Fruit fly (Drosophila melanogaster) ovary, adult (tissue): ENCODE measurements around the gene ras.

Source experiments
- CG17801 ChIP-seq: fragments of 200-800 bp; optimal IDR thresholded peaks from 2 replicates; lab custom pipeline; 2019; ENCODE audit warnings: missing biosample characterization, mild to moderate bottlenecking, missing genetic modification characterization, moderate library complexity; ENCODE audit not compliant: partially characterized antibody

The ras gene

dm6 chrX:10744315-10744767 lies at the start of gene ras:
Gene ras, plus strand, starts transcription at chrX:10744502.
- TF ChIP-seq CG17801 (GFP tag; lab: Kevin White, UChicago), result no peak

DNA sequence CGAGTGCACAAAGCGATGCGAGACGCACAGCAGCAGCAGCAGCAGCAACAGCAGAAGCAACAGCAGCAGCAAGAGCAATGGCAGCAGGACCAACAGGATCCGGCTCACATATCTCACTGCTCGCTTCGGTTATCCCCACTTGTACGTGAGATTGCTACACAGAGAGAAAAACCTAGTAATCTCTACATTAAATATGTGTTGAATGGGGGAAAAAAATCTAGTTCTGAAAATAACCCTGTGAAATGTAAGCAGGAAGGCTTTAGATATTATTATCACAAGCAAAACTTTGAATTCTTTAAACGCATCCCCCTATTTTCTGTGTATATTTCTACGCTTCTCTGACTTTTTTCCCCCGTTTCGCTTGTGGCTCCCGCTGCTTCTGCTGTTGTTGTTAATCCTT lies 46.6 kb upstream of the ras start:
- no peak for TF ChIP-seq CG17801 (GFP tag; lab: Kevin White, UChicago)

DNA sequence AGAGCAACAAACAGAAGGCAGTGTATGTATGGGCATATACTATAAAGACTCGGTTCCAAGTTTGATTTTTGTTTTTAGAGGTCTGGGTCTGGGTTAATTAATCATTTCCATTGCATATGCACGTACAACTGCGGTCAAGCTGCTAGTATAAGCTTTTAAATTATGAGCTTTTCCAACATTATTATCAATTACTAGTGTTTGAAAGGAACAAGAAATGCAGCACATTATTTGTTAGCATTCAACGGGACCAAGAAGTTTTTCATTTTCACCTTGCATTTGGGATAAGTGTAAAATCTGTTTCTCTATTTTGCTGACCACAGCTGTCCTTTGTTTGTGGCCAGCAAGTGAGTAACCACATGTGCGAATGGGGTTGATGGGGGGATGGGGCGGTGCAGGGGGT lies 26.4 kb upstream of the ras start:
- peak; percentile 66 for TF ChIP-seq CG17801 (GFP tag; lab: Kevin White, UChicago)

DNA sequence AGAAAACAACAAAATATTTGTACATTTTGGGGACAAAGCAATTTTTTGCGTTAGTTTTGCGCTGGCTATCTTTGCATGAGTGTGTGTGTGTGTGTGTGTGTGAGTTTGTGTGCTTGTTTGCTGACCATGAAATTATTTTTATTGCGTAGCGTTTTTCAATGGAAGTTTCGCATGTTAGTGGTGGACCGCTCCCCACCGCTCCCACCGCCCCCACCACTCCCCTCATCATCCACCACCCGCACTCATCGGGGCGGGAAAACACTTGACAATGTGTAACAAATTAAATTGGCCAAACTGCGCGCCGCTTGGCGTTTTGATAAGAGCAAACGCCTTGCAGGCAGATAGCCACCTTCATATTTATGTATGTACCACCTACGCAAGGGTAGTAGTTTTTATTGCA lies 25.0 kb upstream of the ras start:
- TF ChIP-seq CG17801 (GFP tag; lab: Kevin White, UChicago), result no peak

DNA sequence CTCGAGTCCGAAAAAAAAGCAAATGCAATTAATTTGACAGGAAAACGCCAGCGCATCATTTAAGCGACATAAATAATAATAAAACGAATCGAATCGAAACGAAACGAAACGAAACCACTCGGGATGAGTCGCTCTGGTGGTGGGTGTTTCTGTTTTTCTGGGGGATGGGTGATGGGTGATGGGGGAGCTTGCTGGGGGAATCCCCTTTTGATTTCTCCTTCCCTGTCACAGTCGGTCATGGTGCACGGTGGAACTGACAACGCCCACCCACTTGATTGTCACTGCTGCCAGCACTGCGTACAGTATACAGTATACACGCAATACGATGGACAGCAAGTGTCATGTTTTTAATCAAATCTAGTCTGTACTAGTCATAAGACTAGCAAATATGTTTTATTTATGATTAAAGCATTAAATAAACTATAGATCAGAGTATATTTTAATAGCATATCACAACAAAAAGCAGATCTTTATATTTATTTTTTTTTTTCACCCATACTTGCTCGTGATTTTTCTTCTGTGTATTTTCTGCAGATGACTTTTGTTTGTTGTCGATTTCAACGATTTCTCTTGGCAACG lies 22.3 kb upstream of the ras start:
- TF ChIP-seq CG17801 (GFP tag; lab: Kevin White, UChicago), result no peak

DNA sequence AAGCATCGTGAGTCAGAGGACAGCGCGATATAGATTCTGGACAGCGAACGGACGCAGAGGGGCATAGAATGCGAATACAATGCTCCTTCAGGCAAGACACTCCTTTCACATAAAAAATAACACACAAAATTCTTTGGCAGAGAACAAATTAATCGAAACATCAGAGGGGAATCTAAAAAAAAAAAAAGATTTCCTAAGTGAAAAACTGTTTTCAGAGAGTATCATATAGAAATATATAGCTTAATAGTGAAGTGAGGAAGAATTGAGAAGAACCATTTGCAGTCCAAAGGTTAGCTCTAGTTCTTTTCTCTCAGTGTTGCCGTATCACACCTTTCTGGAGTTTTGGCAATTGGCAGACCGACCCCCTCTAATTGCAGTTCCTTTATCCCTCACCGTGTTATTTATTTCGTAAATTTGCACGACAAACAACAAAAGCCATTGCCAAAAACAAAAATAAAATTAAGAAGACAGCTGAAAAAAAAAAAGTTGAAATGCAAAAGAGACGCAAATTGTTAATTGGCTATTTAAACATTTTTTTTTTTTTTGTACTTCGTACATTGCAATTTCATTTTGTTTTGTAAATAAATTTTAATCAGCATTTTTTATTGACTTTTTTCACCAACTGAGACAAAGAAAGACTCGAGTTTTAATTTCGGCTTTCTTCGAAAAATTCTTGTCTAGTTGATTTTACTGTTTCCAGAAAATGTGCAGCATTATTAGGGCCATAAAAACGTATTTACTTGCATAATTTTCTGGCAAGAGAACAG lies 20.6 kb upstream of the ras start:
- peak; percentile 65 for TF ChIP-seq CG17801 (GFP tag; lab: Kevin White, UChicago)

dm6 chrX:10726105-10726694 lies 18.1 kb upstream of the ras start:
- TF ChIP-seq CG17801 (GFP tag; lab: Kevin White, UChicago), result no peak

DNA sequence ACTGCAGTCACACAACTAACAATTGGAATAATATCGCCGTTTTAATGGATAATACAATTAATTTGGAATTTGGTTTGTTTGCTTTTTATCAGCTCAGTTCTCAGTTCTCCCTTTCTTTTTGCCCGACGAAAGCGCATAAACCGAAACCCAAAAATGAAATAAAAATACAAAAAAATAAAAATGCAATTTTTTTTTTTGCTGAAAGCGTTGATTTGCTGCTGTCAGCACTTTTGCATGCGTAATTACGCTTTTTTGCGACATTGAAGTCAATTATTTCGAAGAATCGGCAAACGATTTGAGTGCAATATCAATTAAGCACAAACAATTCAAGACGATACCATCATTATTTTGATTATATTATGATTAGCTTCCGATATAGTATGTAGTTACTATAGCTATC lies 17.0 kb upstream of the ras start:
- TF ChIP-seq CG17801 (GFP tag; lab: Kevin White, UChicago), result peak; percentile 82

- TF ChIP-seq CG17801 (GFP tag; lab: Kevin White, UChicago), result no peak
Observed at dm6 chrX:10728024-10728423, 16.3 kb upstream of the ras start.

- TF ChIP-seq CG17801 (GFP tag; lab: Kevin White, UChicago), result no peak
Observed at dm6 chrX:10728541-10728968, 15.7 kb upstream of the ras start.

DNA sequence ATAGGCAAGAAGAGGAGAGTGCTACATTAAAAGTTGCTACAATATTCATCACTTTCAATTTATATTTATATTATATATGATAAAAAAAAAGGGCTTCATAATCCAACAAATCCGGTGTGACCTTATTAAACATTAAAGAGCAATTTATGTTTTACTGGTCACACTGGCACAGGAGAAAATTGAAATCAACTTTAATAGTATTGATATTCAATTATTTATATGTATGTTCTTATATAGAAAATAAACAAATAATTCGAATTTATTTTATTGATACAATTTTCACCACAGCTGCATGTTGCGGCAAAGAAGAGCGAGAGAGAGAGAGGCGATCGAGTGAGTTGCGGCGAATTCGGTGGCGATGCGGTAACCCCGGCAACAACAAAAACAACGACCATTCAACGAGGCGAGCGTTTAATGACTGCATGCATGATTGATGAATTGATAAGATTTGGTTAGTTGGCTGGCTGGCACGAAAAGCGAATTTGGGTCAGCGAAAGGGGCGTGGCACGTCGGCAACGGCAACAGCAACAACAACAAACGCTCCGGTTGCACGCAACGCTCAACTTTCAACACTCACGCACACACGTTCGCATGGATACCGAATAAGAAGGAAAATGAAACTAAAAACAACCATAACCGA lies 15.0 kb upstream of the ras start:
- no peak for TF ChIP-seq CG17801 (GFP tag; lab: Kevin White, UChicago)

dm6 chrX:10729921-10730873 lies 14.1 kb upstream of the ras start:
- no peak for TF ChIP-seq CG17801 (GFP tag; lab: Kevin White, UChicago)

dm6 chrX:10731357-10731756 lies 12.9 kb upstream of the ras start:
- no peak for TF ChIP-seq CG17801 (GFP tag; lab: Kevin White, UChicago)

DNA sequence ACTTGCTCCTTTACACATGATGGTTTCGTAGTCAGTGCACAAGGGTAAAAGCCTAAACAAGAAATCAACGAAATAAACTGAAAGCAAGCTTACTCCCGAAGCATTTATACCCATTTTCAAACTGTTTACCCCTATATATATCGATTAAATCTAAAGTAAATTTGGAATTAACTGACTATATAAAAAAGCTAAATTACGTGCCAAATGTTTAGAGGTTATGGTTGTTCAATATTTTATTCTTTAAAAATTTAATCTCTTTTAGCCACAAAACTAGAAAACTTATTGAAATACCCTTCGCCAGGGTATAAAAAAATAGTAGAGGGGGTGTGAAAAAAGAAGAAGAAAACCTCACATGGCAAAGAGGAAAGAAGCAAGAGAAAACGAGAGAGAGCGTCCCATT lies 12.5 kb upstream of the ras start:
- no peak for TF ChIP-seq CG17801 (GFP tag; lab: Kevin White, UChicago)
